Fruit fly (Drosophila melanogaster) whole organism, wandering third instar larva: ENCODE measurements around the gene dhd.

Experiments used
- Abd-B ChIP-seq: fragments of >200 bp; optimal IDR thresholded peaks from 2 replicates; lab custom pipeline; 2017; ENCODE audit warnings: missing biosample characterization, missing genetic modification characterization
- CG32264 ChIP-seq: fragments of 200-800 bp; sonication (Bioruptor generic); optimal IDR thresholded peaks from 2 replicates; lab custom pipeline; 2016; ENCODE audit warnings: missing biosample characterization, missing genetic modification characterization
- CG9705 ChIP-seq: fragments of 200-800 bp; sonication (Bioruptor generic); optimal IDR thresholded peaks from 2 replicates; lab custom pipeline; 2018; ENCODE audit warnings: missing biosample characterization, mild to moderate bottlenecking, missing genetic modification characterization
- CrebA ChIP-seq: fragments of 200-800 bp; sonication (Bioruptor generic); optimal IDR thresholded peaks from 2 replicates; lab custom pipeline; 2016; ENCODE audit warnings: missing biosample characterization, mild to moderate bottlenecking, missing genetic modification characterization, borderline replicate concordance
- Dfd ChIP-seq: fragments of >200 bp; optimal IDR thresholded peaks from 2 replicates; lab custom pipeline; 2017; ENCODE audit warnings: missing biosample characterization, missing genetic modification characterization
- Dif ChIP-seq: fragments of 200-275, 200-300 bp; sonication (Bioruptor generic); optimal IDR thresholded peaks from 2 replicates; lab custom pipeline; 2018; ENCODE audit warnings: missing biosample characterization, missing genetic modification characterization; ENCODE audit not compliant: partially characterized antibody
- GATAd ChIP-seq: sonication (Bioruptor generic); optimal IDR thresholded peaks from 2 replicates; lab custom pipeline; 2016; ENCODE audit warnings: missing biosample characterization, missing genetic modification characterization
- HLH106 ChIP-seq: fragments of 200-800 bp; optimal IDR thresholded peaks from 3 replicates; lab custom pipeline; 2019; ENCODE audit warnings: missing biosample characterization, mild to moderate bottlenecking, missing genetic modification characterization, moderate library complexity
- Hnf4 ChIP-seq: fragments of 200-800 bp; sonication (Bioruptor generic); optimal IDR thresholded peaks from 2 replicates; lab custom pipeline; 2016; ENCODE audit warnings: missing biosample characterization, mild to moderate bottlenecking, missing genetic modification characterization
- Hr78 ChIP-seq: fragments of >200 bp; optimal IDR thresholded peaks from 2 replicates; lab custom pipeline; 2017; ENCODE audit warnings: missing biosample characterization, missing genetic modification characterization
- Hr83 ChIP-seq: fragments of 200-300 bp; sonication (Bioruptor generic); optimal IDR thresholded peaks from 2 replicates; lab custom pipeline; 2016; ENCODE audit warnings: missing biosample characterization, mild to moderate bottlenecking, missing genetic modification characterization, moderate library complexity; ENCODE audit not compliant: poor library complexity, severe bottlenecking
- Jra ChIP-seq: sonication (Bioruptor generic); optimal IDR thresholded peaks from 2 replicates; lab custom pipeline; 2016; ENCODE audit warnings: missing biosample characterization, missing genetic modification characterization
- Mio ChIP-seq: sonication (Bioruptor generic); optimal IDR thresholded peaks from 2 replicates; lab custom pipeline; 2016; ENCODE audit warnings: missing biosample characterization, missing genetic modification characterization
- Myc ChIP-seq: fragments of >200 bp; optimal IDR thresholded peaks from 2 replicates; lab custom pipeline; 2017
- N ChIP-seq: fragments of >200 bp; optimal IDR thresholded peaks from 2 replicates; lab custom pipeline; 2018; ENCODE audit warnings: missing biosample characterization, missing external identifiers, missing genetic modification characterization
- OdsH ChIP-seq: fragments of 200-800 bp; sonication (Bioruptor generic); optimal IDR thresholded peaks from 2 replicates; lab custom pipeline; 2016; ENCODE audit warnings: missing biosample characterization, mild to moderate bottlenecking, missing genetic modification characterization
- Rel ChIP-seq, 2 experiments: fragments of 200-800 bp; sonication (Bioruptor generic) in 1 of 2; optimal IDR thresholded peaks; 2 replicates in 1 of 2; 3 replicates in 1 of 2; lab custom pipeline; 2016 to 2019; ENCODE audit warnings: mild to moderate bottlenecking in 2 of 2, missing biosample characterization in 2 of 2, missing genetic modification characterization in 2 of 2, moderate library complexity in 1 of 2
- Sp1 ChIP-seq: fragments of 200-800 bp; sonication (Bioruptor generic); optimal IDR thresholded peaks from 3 replicates; lab custom pipeline; 2019; ENCODE audit warnings: missing biosample characterization, mild to moderate bottlenecking, missing genetic modification characterization, moderate library complexity
- Vsx2 ChIP-seq: fragments of 200-300, 225-300 bp; sonication (Bioruptor generic); optimal IDR thresholded peaks from 2 replicates; lab custom pipeline; 2018; ENCODE audit warnings: missing biosample characterization, missing genetic modification characterization; ENCODE audit not compliant: partially characterized antibody
- br ChIP-seq: fragments of 200-800 bp; sonication (Bioruptor generic); optimal IDR thresholded peaks from 2 replicates; lab custom pipeline; 2016; ENCODE audit warnings: missing biosample characterization, missing genetic modification characterization
- brk ChIP-seq: fragments of 200-800 bp; sonication (Bioruptor generic); optimal IDR thresholded peaks from 2 replicates; lab custom pipeline; 2016; ENCODE audit warnings: missing biosample characterization, mild to moderate bottlenecking, missing genetic modification characterization
- dl ChIP-seq, 2 experiments: fragments of 175-275, 200-275 bp in 1 of 2; fragments of 200-275 bp in 1 of 2; sonication (Bioruptor generic); optimal IDR thresholded peaks; lab custom pipeline; 2018; ENCODE audit warnings: mild to moderate bottlenecking in 2 of 2, missing biosample characterization in 2 of 2, missing genetic modification characterization in 2 of 2, moderate library complexity in 2 of 2; ENCODE audit not compliant: partially characterized antibody in 2 of 2, insufficient read depth in 1 of 2
- dmrt93B ChIP-seq: fragments of 200-800 bp; sonication (Bioruptor generic); optimal IDR thresholded peaks from 2 replicates; lab custom pipeline; 2018; ENCODE audit warnings: missing biosample characterization, mild to moderate bottlenecking, missing genetic modification characterization
- dsf ChIP-seq: sonication (Bioruptor generic); optimal IDR thresholded peaks from 2 replicates; lab custom pipeline; 2016; ENCODE audit warnings: missing biosample characterization, missing genetic modification characterization, borderline replicate concordance
- ey ChIP-seq: fragments of 200-800 bp; sonication (Bioruptor generic); optimal IDR thresholded peaks from 2 replicates; lab custom pipeline; 2016; ENCODE audit warnings: missing biosample characterization, missing genetic modification characterization
- foxo ChIP-seq, 2 experiments: fragments of 200-800 bp; sonication (Bioruptor generic); optimal IDR thresholded peaks; 2 replicates in 1 of 2; 3 replicates in 1 of 2; lab custom pipeline; 2016 to 2017; ENCODE audit warnings: missing biosample characterization in 2 of 2, missing genetic modification characterization in 2 of 2
- fru ChIP-seq: fragments of 200-800 bp; sonication (Bioruptor generic); optimal IDR thresholded peaks from 3 replicates; lab custom pipeline; 2016; ENCODE audit warnings: missing biosample characterization, mild to moderate bottlenecking, missing genetic modification characterization
- h ChIP-seq: fragments of 200-800 bp; sonication (Bioruptor generic); optimal IDR thresholded peaks from 3 replicates; lab custom pipeline; 2016; ENCODE audit warnings: missing biosample characterization, mild to moderate bottlenecking, missing genetic modification characterization
- jim ChIP-seq: fragments of 175-275, 200-325 bp; sonication (Bioruptor generic); optimal IDR thresholded peaks from 2 replicates; lab custom pipeline; 2016; ENCODE audit warnings: missing biosample characterization, mild to moderate bottlenecking, missing genetic modification characterization
- lola ChIP-seq: fragments of >200 bp; optimal IDR thresholded peaks from 2 replicates; lab custom pipeline; 2017; ENCODE audit warnings: missing biosample characterization, missing genetic modification characterization
- pan ChIP-seq: fragments of >200 bp; optimal IDR thresholded peaks from 2 replicates; lab custom pipeline; 2017
- psq ChIP-seq: fragments of 200-800 bp; sonication (Bioruptor generic); optimal IDR thresholded peaks from 3 replicates; lab custom pipeline; 2017; ENCODE audit warnings: missing biosample characterization, mild to moderate bottlenecking, missing genetic modification characterization, moderate library complexity
- rgr ChIP-seq: fragments of 200-800 bp; sonication (Bioruptor generic); optimal IDR thresholded peaks from 3 replicates; lab custom pipeline; 2016; ENCODE audit warnings: missing biosample characterization, mild to moderate bottlenecking, missing genetic modification characterization
- sage ChIP-seq: fragments of 200-800 bp; sonication (Bioruptor generic); optimal IDR thresholded peaks from 2 replicates; lab custom pipeline; 2016; ENCODE audit warnings: missing biosample characterization, mild to moderate bottlenecking, missing genetic modification characterization
- sv ChIP-seq: fragments of 200-800 bp; sonication (Bioruptor generic); optimal IDR thresholded peaks from 3 replicates; lab custom pipeline; 2016; ENCODE audit warnings: missing biosample characterization, missing genetic modification characterization
- tai ChIP-seq: sonication (Bioruptor generic); optimal IDR thresholded peaks from 2 replicates; lab custom pipeline; 2016; ENCODE audit warnings: missing biosample characterization, missing genetic modification characterization
- usp ChIP-seq: fragments of >200 bp; optimal IDR thresholded peaks from 2 replicates; lab custom pipeline; 2017; ENCODE audit warnings: missing biosample characterization, missing genetic modification characterization
- woc ChIP-seq: sonication (Bioruptor generic); optimal IDR thresholded peaks from 2 replicates; lab custom pipeline; 2016; ENCODE audit warnings: missing biosample characterization, mild to moderate bottlenecking, missing genetic modification characterization

The dhd gene

DNA sequence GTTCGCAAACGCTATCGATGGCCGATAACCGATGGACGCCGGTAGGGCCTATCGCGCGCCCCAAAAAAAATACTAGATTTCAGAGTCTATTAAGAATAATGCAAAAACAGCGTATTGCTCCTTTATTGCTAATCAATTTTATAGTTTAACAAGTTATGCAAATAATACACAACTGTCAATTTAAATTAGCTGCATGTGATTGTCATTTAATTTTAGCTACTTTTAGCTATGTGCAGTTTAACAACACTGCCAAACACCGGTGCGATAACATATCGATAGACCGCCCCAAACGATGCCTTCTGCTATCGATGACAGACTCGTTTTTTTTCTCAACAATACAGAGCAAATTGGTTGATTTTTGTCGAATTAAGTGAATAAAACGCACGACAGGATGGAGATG, 3.0 kb upstream of the dhd start, which contains the start of the genes Cdk7 and snf:
Cdk7 (minus strand) TSS at position 21 of the 400 bp plus-strand sequence.
snf (plus strand) TSS at position 280 of the 400 bp plus-strand sequence.
- no peak for TF ChIP-seq woc (GFP tag; lab: Kevin White, UChicago)
- TF ChIP-seq Abd-B (GFP tag; lab: Kevin White, UChicago), result no peak
- TF ChIP-seq ey (GFP tag; lab: Kevin White, UChicago), result peak; percentile 33
- TF ChIP-seq Jra (GFP tag; lab: Kevin White, UChicago), result no peak
- TF ChIP-seq CG9705 (GFP tag; lab: Kevin White, UChicago), result no peak
- TF ChIP-seq OdsH (GFP tag; lab: Kevin White, UChicago), result peak; percentile 28
- TF ChIP-seq Rel (GFP tag; optimal IDR thresholded peaks at IDR 0.05; lab: Kevin White, UChicago), result no peak
- no peak for TF ChIP-seq Rel (tag; optimal IDR thresholded peaks at IDR 0.05; lab: Kevin White, UChicago)
- peak; percentile 30 for TF ChIP-seq Vsx2
- no peak for TF ChIP-seq usp (GFP tag; lab: Kevin White, UChicago)
- TF ChIP-seq Sp1 (GFP tag; lab: Kevin White, UChicago), result peak; percentile 24
- peak in 1 of 2 experiments; percentile 63 for TF ChIP-seq foxo (GFP tag; optimal IDR thresholded peaks at IDR 0.05; lab: Kevin White, UChicago)
- no peak for TF ChIP-seq lola (GFP tag; lab: Kevin White, UChicago)
- no peak for TF ChIP-seq sage
- TF ChIP-seq Dfd, result no peak
- peak; percentile 49 for TF ChIP-seq fru (GFP tag; lab: Kevin White, UChicago)
- TF ChIP-seq HLH106 (tag; lab: Kevin White, UChicago), result peak; percentile 43
- no peak for TF ChIP-seq dl (GFP tag; optimal IDR thresholded peaks at IDR 0.05; lab: Kevin White, UChicago; ENCODE audit: insufficient read depth in 1 of 2, partially characterized antibody in 2 of 2)
- TF ChIP-seq h (GFP tag; lab: Kevin White, UChicago), result no peak
- no peak for TF ChIP-seq jim (GFP tag; lab: Kevin White, UChicago)
- TF ChIP-seq sv (GFP tag; lab: Kevin White, UChicago), result peak; percentile 8
- no peak for TF ChIP-seq Dif
- no peak for TF ChIP-seq CG32264 (GFP tag; lab: Kevin White, UChicago)
- TF ChIP-seq brk (GFP tag; lab: Kevin White, UChicago), result no peak
- no peak for TF ChIP-seq GATAd (GFP tag; lab: Kevin White, UChicago)
- no peak for TF ChIP-seq br
- TF ChIP-seq Hr83 (GFP tag; lab: Kevin White, UChicago), result peak; percentile 20
- TF ChIP-seq pan (lab: Kevin White, UChicago), result no peak
- TF ChIP-seq psq (GFP tag; lab: Kevin White, UChicago), result peak; percentile 32
- peak; percentile 47 for TF ChIP-seq rgr (GFP tag; lab: Kevin White, UChicago)
- no peak for TF ChIP-seq tai (GFP tag; lab: Kevin White, UChicago)
- TF ChIP-seq Hr78 (GFP tag; lab: Kevin White, UChicago), result no peak
- TF ChIP-seq N, result no peak
- peak; percentile 56 for TF ChIP-seq Myc (lab: Kevin White, UChicago)
- no peak for TF ChIP-seq dsf
- no peak for TF ChIP-seq dmrt93B (GFP tag; lab: Kevin White, UChicago)
- no peak for TF ChIP-seq CrebA (GFP tag; lab: Kevin White, UChicago)
- TF ChIP-seq Mio (GFP tag; lab: Kevin White, UChicago), result no peak
- TF ChIP-seq Hnf4 (GFP tag; lab: Kevin White, UChicago), result no peak

DNA sequence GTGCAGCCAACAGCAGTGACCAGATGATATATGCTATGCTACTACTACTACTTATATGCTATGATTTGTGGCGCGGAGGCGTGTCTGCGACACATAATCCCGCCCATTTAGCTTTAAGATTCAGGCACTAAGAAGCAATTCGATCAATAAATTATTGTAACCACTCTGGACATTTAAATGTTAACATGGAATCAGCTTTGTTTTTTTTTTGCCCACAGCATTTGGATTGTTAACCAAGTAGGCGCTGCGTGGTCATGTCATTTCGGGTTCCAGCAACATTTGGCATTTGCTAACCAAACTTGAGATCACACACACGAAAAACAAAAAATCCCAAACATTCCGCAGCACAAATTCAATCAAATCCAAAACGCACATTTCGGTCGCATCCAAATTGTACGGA, 987 bp downstream of the dhd start, which contains the start of gene CG4198:
CG4198 (plus strand) TSS at position 301 of the 400 bp plus-strand sequence.
- no peak for TF ChIP-seq brk (GFP tag; lab: Kevin White, UChicago)
- no peak for TF ChIP-seq Rel (GFP tag; optimal IDR thresholded peaks at IDR 0.05; lab: Kevin White, UChicago)
- TF ChIP-seq Rel (tag; optimal IDR thresholded peaks at IDR 0.05; lab: Kevin White, UChicago), result no peak
- TF ChIP-seq h (GFP tag; lab: Kevin White, UChicago), result no peak
- TF ChIP-seq HLH106 (tag; lab: Kevin White, UChicago), result no peak
- TF ChIP-seq woc (GFP tag; lab: Kevin White, UChicago), result no peak
- TF ChIP-seq pan (lab: Kevin White, UChicago), result no peak
- TF ChIP-seq fru (GFP tag; lab: Kevin White, UChicago), result no peak
- no peak for TF ChIP-seq N
- TF ChIP-seq CG9705 (GFP tag; lab: Kevin White, UChicago), result no peak
- no peak for TF ChIP-seq dmrt93B (GFP tag; lab: Kevin White, UChicago)
- no peak for TF ChIP-seq ey (GFP tag; lab: Kevin White, UChicago)
- TF ChIP-seq OdsH (GFP tag; lab: Kevin White, UChicago), result no peak
- no peak for TF ChIP-seq sage
- TF ChIP-seq Sp1 (GFP tag; lab: Kevin White, UChicago), result no peak
